Fruit fly (Drosophila melanogaster): ENCODE results near the gene LysP.

Gene LysP

dm6 chr3L:1188936-1189659 lies 29.4 kb downstream of the LysP start, which contains the start of gene CG13912:
Gene CG13912 (plus strand): TSS chr3L:1189588.
- TF ChIP-seq CTCF (optimal IDR thresholded peaks at IDR 0.05) (peak; percentile 49 to 53), CG8478 (optimal IDR thresholded peaks at IDR 0.05) (no peak)

- TF ChIP-seq CG8478 (optimal IDR thresholded peaks at IDR 0.05): no peak
- TF ChIP-seq CTCF (optimal IDR thresholded peaks at IDR 0.05): no peak
Observed at dm6 chr3L:1183467-1183866, 35.0 kb downstream of the LysP start.

dm6 chr3L:1178115-1178583 lies 40.3 kb downstream of the LysP start:
- TF ChIP-seq CG8478 (optimal IDR thresholded peaks at IDR 0.05) (peak; percentile 79), CTCF (optimal IDR thresholded peaks at IDR 0.05) (no peak)

- TF ChIP-seq CTCF (optimal IDR thresholded peaks at IDR 0.05): no peak
- no peak for TF ChIP-seq CG8478 (optimal IDR thresholded peaks at IDR 0.05)
Observed at dm6 chr3L:1177085-1177484, 41.4 kb downstream of the LysP start, which contains the start of gene bab2. Gene bab2 (minus strand): TSS chr3L:1177276.

- TF ChIP-seq CTCF (optimal IDR thresholded peaks at IDR 0.05) (no peak), CG8478 (optimal IDR thresholded peaks at IDR 0.05) (no peak)
Observed at dm6 chr3L:1176515-1176914, 42.0 kb downstream of the LysP start.

dm6 chr3L:1172858-1173257 lies 45.6 kb downstream of the LysP start:
- no peak for TF ChIP-seq CTCF (optimal IDR thresholded peaks at IDR 0.05)
- TF ChIP-seq CG8478 (optimal IDR thresholded peaks at IDR 0.05): no peak

- TF ChIP-seq CTCF (optimal IDR thresholded peaks at IDR 0.05) (no peak), CG8478 (optimal IDR thresholded peaks at IDR 0.05) (no peak)
Observed at dm6 chr3L:1170611-1171010, 47.9 kb downstream of the LysP start.

dm6 chr3L:1169617-1170016 lies 48.9 kb downstream of the LysP start:
- TF ChIP-seq CTCF (optimal IDR thresholded peaks at IDR 0.05) (no peak), CG8478 (optimal IDR thresholded peaks at IDR 0.05) (no peak)

dm6 chr3L:1168445-1168844 lies 50.1 kb downstream of the LysP start:
- TF ChIP-seq CG8478 (optimal IDR thresholded peaks at IDR 0.05): no peak
- no peak for TF ChIP-seq CTCF (optimal IDR thresholded peaks at IDR 0.05)

Data from S2 (cell line).